Worm (Caenorhabditis elegans) whole organism, L3 larva: ENCODE results near the gene ZK822.1.
A peak's percentile ranks its signal among the peaks of the same experiment; 100 is the strongest.

ENCODE experiments used
- R02D3.7 ChIP-seq: fragments of 150-350 bp; optimal IDR thresholded peaks from 2 replicates; lab custom pipeline; 2014; ENCODE audit warnings: missing biosample characterization, missing genetic modification characterization
- aly-2 ChIP-seq: fragments of 150-350 bp; optimal IDR thresholded peaks from 2 replicates; lab custom pipeline; 2014; ENCODE audit warnings: missing biosample characterization, missing genetic modification characterization
- ama-1 ChIP-seq: fragments of 150-350 bp; optimal IDR thresholded peaks from 2 replicates; lab custom pipeline; 2018
- ceh-28 ChIP-seq: fragments of 150-350 bp; optimal IDR thresholded peaks from 2 replicates; lab custom pipeline; 2014; ENCODE audit warnings: missing biosample characterization, missing genetic modification reagents, missing genetic modification characterization
- ceh-82 ChIP-seq: fragments of 150-350 bp; optimal IDR thresholded peaks from 2 replicates; lab custom pipeline; 2014; ENCODE audit warnings: missing biosample characterization, missing genetic modification characterization
- ceh-9 ChIP-seq: sonication (generic microtip); optimal IDR thresholded peaks from 2 replicates; lab custom pipeline; 2018; ENCODE audit warnings: missing biosample characterization, missing genetic modification characterization
- egl-27 ChIP-seq: sonication (generic microtip); optimal IDR thresholded peaks from 4 replicates; lab custom pipeline; 2017; ENCODE audit warnings: missing biosample characterization, missing genetic modification reagents, missing genetic modification characterization
- egl-5 ChIP-seq: fragments of 150-350 bp; optimal IDR thresholded peaks from 2 replicates; lab custom pipeline; 2017; ENCODE audit warnings: missing biosample characterization, missing genetic modification reagents, missing genetic modification characterization, inconsistent platforms
- elt-2 ChIP-seq: sonication (generic microtip); optimal IDR thresholded peaks from 2 replicates; lab custom pipeline; 2016; ENCODE audit warnings: missing genetic modification reagents, mild to moderate bottlenecking, missing genetic modification characterization, missing compliant biosample characterization
- elt-3 ChIP-seq, 3 experiments: fragments of 150-350 bp in 1 of 3; sonication (generic microtip) in 2 of 3; optimal IDR thresholded peaks; 2 replicates in 2 of 3; 4 replicates in 1 of 3; lab custom pipeline; 2014 to 2017; ENCODE audit warnings: missing biosample characterization in 3 of 3, missing genetic modification characterization in 3 of 3
- eor-1 ChIP-seq, 2 experiments: fragments of 150-350 bp; optimal IDR thresholded peaks; 2 replicates each; lab custom pipeline; 2014 to 2018; ENCODE audit warnings: missing biosample characterization in 2 of 2, missing genetic modification characterization in 2 of 2
- fkh-2 ChIP-seq: fragments of 150-350 bp; optimal IDR thresholded peaks from 2 replicates; lab custom pipeline; 2014; ENCODE audit warnings: missing biosample characterization, missing genetic modification reagents, missing genetic modification characterization
- fos-1 ChIP-seq: fragments of 150-350 bp; optimal IDR thresholded peaks from 2 replicates; lab custom pipeline; 2014; ENCODE audit warnings: missing biosample characterization, missing genetic modification characterization
- hmg-11 ChIP-seq: sonication (generic microtip); optimal IDR thresholded peaks from 2 replicates; lab custom pipeline; 2016; ENCODE audit warnings: missing genetic modification characterization, missing compliant biosample characterization
- jun-1 ChIP-seq: fragments of 150-350 bp; optimal IDR thresholded peaks from 2 replicates; lab custom pipeline; 2014; ENCODE audit warnings: missing biosample characterization, missing genetic modification reagents, missing genetic modification characterization
- lin-15B ChIP-seq: fragments of 150-350 bp; optimal IDR thresholded peaks from 2 replicates; lab custom pipeline; 2014; ENCODE audit warnings: missing biosample characterization, missing genetic modification characterization
- lsy-12 ChIP-seq: sonication (generic microtip); optimal IDR thresholded peaks from 2 replicates; lab custom pipeline; 2016; ENCODE audit warnings: mild to moderate bottlenecking, missing genetic modification characterization, missing compliant biosample characterization
- mdl-1 ChIP-seq: fragments of 150-350 bp; optimal IDR thresholded peaks from 2 replicates; lab custom pipeline; 2014; ENCODE audit warnings: missing biosample characterization, missing genetic modification characterization
- nfya-1 ChIP-seq: sonication (generic microtip); optimal IDR thresholded peaks from 2 replicates; lab custom pipeline; 2017; ENCODE audit warnings: missing genetic modification characterization, mild to moderate bottlenecking, missing compliant biosample characterization, antibody characterized with exemption, moderate library complexity; ENCODE audit not compliant: insufficient read depth
- nhr-11 ChIP-seq: fragments of 150-350 bp; optimal IDR thresholded peaks from 2 replicates; lab custom pipeline; 2014; ENCODE audit warnings: missing biosample characterization, missing genetic modification characterization
- nhr-12 ChIP-seq: fragments of 150-350 bp; optimal IDR thresholded peaks from 2 replicates; lab custom pipeline; 2014; ENCODE audit warnings: missing biosample characterization, missing genetic modification characterization
- nhr-23 ChIP-seq: fragments of 150-350 bp; optimal IDR thresholded peaks from 2 replicates; lab custom pipeline; 2014; ENCODE audit warnings: missing biosample characterization, missing genetic modification reagents, missing genetic modification characterization
- nhr-28 ChIP-seq: fragments of 150-350 bp; optimal IDR thresholded peaks from 2 replicates; lab custom pipeline; 2014; ENCODE audit warnings: missing biosample characterization, missing genetic modification characterization
- nhr-43 ChIP-seq: sonication (generic microtip); optimal IDR thresholded peaks from 2 replicates; lab custom pipeline; 2016; ENCODE audit warnings: mild to moderate bottlenecking, missing genetic modification characterization, missing compliant biosample characterization; ENCODE audit not compliant: poor library complexity, severe bottlenecking
- nhr-67 ChIP-seq: fragments of 150-350 bp; optimal IDR thresholded peaks from 2 replicates; lab custom pipeline; 2014; ENCODE audit warnings: missing biosample characterization, missing genetic modification characterization
- nhr-76 ChIP-seq: fragments of 150-350 bp; sonication (generic microtip); optimal IDR thresholded peaks from 5 replicates; lab custom pipeline; 2014; ENCODE audit warnings: missing biosample characterization, missing genetic modification characterization
- nhr-77 ChIP-seq: fragments of 150-350 bp; optimal IDR thresholded peaks from 2 replicates; lab custom pipeline; 2014; ENCODE audit warnings: missing biosample characterization, missing genetic modification characterization
- pha-4 ChIP-seq: fragments of 150-350 bp; optimal IDR thresholded peaks from 2 replicates; lab custom pipeline; 2014; ENCODE audit warnings: missing biosample characterization, missing genetic modification reagents, missing genetic modification characterization
- pqm-1 ChIP-seq: fragments of 150-350 bp; optimal IDR thresholded peaks from 2 replicates; lab custom pipeline; 2017; ENCODE audit warnings: missing biosample characterization, missing genetic modification characterization, inconsistent platforms
- skn-1 ChIP-seq: fragments of 150-350 bp; optimal IDR thresholded peaks from 2 replicates; lab custom pipeline; 2014; ENCODE audit warnings: missing biosample characterization, missing genetic modification characterization
- snpc-4 ChIP-seq: fragments of 150-350 bp; optimal IDR thresholded peaks from 2 replicates; lab custom pipeline; 2014; ENCODE audit warnings: missing biosample characterization, missing genetic modification characterization
- zag-1 ChIP-seq: fragments of 150-350 bp; optimal IDR thresholded peaks from 2 replicates; lab custom pipeline; 2014; ENCODE audit warnings: missing biosample characterization, missing genetic modification characterization
- ztf-11 ChIP-seq: fragments of 150-350 bp; optimal IDR thresholded peaks from 2 replicates; lab custom pipeline; 2014; ENCODE audit warnings: missing biosample characterization, missing genetic modification characterization

ZK822.1 gene

DNA sequence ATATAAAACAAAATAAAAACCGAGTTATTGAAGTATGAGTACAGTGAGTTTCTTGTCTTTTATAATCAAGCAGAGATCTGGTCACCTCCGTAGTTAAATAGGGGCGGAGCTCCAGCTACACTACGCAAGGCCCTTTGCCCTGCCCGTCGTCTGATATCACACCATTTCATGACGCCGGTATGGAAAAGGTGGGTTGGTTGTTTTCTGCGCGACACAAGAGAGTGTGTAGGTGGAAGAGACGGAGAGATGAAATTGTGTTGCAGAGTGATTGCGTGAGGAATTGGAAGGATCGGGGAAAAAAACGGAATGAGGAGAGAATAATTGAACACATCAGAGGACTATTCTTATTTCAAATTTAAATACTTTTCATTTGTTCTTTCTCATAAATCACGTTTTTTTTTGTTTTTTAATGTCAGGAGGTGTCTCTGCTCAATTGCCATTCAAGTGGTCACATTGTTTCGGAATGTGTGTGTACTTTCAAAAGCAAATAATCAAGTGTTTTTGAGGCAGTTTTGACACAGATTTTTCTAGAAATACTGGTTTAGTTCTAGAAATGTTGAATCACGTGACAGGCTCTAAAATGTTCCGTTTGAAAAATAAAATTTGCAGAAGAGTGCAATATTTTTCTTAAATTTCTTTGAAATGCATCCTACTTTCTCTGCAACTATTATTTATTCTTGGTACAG is 6.0 kb downstream of the ZK822.1 start, which contains the start of gene ZK822.9:
Gene ZK822.9 (plus strand): TSS at position 180 of the 686 bp plus-strand sequence.
- TF ChIP-seq ama-1 (lab: Kevin White, UChicago) (peak; percentile 42), fkh-2 (tag; lab: Kevin White, UChicago) (no peak), pqm-1 (tag; lab: Kevin White, UChicago) (peak; percentile 29), elt-2 (tag; lab: Kevin White, UChicago) (peak; percentile 69), R02D3.7 (tag; lab: Kevin White, UChicago) (no peak), pha-4 (peak; percentile 73), egl-27 (tag; lab: Kevin White, UChicago) (peak; percentile 12), nhr-23 (tag; lab: Kevin White, UChicago) (peak; percentile 7)

DNA sequence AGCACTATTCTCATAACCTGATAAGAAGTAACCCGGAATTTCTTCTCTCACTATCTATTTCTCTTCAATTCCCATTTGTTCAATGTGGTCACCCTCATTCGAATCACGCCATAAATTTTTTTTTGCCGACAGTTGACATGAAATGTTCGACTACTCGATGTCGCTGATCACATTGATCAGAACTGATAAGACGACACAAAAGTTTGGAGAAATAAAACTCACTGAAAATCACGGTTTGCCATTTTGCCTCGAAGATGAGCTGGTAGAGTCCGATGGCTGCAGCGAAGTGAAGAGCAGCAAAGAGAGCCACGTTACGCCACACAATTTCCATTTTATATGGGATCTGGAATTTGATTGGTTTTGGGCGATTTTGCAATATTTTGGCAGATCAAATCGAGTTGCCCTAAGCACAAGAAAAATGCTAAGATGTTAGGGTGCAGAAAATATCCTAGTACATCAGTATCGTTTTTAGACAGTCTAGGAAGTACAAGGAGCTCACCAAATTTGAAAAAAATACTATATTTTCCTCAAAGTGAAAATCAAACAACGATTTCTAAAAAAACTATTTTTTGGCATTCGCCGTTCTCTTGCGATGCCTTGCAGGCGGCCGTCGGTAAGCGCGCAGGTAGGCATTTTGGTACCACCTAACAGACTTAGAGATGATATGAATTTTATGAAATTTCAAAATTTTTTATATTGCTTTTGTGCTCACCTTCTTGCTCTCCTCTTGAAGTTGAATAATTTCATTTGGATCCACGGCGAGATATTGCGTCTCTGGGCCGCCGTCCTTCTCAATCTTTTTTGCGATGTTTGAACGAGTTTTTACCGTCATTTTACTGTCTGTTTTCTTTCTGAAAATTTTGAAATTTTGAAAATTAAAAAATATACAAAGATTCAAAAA is 6.8 kb downstream of the ZK822.1 start, which contains the start of gene fat-6:
Gene fat-6 (minus strand): TSS at position 851 of the 901 bp plus-strand sequence.
- TF ChIP-seq jun-1: peak; percentile 62
- peak; percentile 17 for TF ChIP-seq nfya-1
- peak; percentile 20 for TF ChIP-seq nhr-43 (tag; lab: Kevin White, UChicago)
- TF ChIP-seq nhr-23 (tag; lab: Kevin White, UChicago): peak; percentile 37
- no peak for TF ChIP-seq fkh-2 (tag; lab: Kevin White, UChicago)
- TF ChIP-seq ztf-11 (tag; lab: Kevin White, UChicago): no peak
- peak; percentile 38 for TF ChIP-seq ama-1 (lab: Kevin White, UChicago)
- TF ChIP-seq elt-2 (tag; lab: Kevin White, UChicago): peak; percentile 75
- TF ChIP-seq pqm-1 (tag; lab: Kevin White, UChicago): peak; percentile 54

DNA sequence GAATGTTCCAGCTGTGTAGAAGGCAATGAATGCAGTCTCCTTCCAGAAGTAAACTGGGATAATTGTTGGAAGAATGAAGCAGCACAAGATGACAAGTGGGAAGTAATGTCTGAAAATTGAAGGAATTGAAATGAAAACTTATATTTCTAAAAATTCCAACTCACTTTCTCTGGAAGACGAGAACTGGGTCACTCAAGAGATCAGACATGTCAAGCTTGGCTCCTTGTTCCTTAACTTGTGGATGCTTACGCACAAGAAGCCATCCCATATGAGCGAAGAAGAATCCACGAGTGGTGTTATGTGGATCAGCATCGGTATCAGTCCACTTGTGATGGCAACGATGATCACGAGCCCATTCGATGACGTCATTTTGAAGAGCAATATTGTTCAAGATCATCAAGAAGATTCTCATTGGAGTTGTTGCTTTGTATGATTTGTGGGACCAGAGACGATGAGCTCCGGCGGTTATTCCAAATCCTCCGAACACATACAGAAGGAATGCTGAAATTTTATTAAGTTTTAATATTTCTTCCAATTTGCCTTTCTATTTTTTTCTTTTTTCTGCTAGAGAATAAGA is 7.6 kb downstream of the ZK822.1 start:
- TF ChIP-seq eor-1 (tag; optimal IDR thresholded peaks at IDR 0.05; lab: Kevin White, UChicago) (no peak), nhr-76 (no peak), skn-1 (tag; lab: Kevin White, UChicago) (no peak), ama-1 (lab: Kevin White, UChicago) (peak; percentile 31), lin-15B (no peak), R02D3.7 (tag; lab: Kevin White, UChicago) (no peak), ceh-28 (tag; lab: Kevin White, UChicago) (no peak), jun-1 (no peak), ztf-11 (tag; lab: Kevin White, UChicago) (no peak)

DNA sequence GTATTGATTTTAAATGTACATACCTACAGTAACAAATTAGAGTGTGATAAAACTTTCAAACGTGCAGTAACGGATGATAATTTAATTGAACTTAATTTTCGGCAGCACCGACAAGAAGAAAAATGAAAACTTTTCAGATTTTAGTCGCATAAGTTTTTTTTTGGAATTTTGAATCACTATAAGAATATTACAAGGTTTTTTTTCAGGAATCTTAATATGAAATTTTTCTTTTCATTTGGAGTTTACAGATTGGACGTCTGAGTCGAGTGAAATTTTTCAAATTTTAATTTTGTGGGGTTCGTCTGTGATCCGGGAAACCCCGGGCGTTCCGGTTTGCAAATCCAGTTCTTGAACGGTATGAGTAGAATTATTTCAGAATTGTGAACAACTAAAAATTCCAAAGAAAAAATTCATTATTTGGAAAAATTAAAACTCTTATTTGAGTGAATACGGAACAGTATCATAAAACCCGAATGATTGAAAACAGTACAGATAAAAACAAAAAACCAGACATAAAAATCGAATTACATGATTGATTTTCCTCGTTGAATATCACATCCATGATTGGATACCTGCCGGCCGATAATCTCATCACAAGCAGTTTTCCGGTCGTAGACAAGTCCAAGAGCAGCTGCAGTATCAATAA is 8.5 kb downstream of the ZK822.1 start:
- TF ChIP-seq ceh-9 (no peak), egl-27 (tag; lab: Kevin White, UChicago) (no peak), hmg-11 (tag; lab: Kevin White, UChicago) (no peak), lsy-12 (tag; lab: Kevin White, UChicago) (no peak), ceh-82 (tag; lab: Kevin White, UChicago) (no peak), egl-5 (tag; lab: Kevin White, UChicago) (no peak), nhr-67 (tag; lab: Kevin White, UChicago) (no peak), elt-2 (tag; lab: Kevin White, UChicago) (peak; percentile 44), nhr-28 (tag; lab: Kevin White, UChicago) (no peak), jun-1 (no peak), fkh-2 (tag; lab: Kevin White, UChicago) (no peak), nhr-11 (tag; lab: Kevin White, UChicago) (no peak), aly-2 (peak; percentile 39), nhr-12 (tag; lab: Kevin White, UChicago) (no peak), pqm-1 (tag; lab: Kevin White, UChicago) (peak; percentile 25), ama-1 (lab: Kevin White, UChicago) (no peak), eor-1 (tag; optimal IDR thresholded peaks at IDR 0.05; lab: Kevin White, UChicago) (no peak), mdl-1 (tag; lab: Kevin White, UChicago) (no peak), ztf-11 (tag; lab: Kevin White, UChicago) (no peak), nhr-43 (tag; lab: Kevin White, UChicago) (no peak), nhr-77 (no peak), snpc-4 (no peak), nhr-23 (tag; lab: Kevin White, UChicago) (no peak), zag-1 (no peak), elt-3 (tag; optimal IDR thresholded peaks at IDR 0.05; lab: Kevin White, UChicago) (no peak), fos-1 (tag; lab: Kevin White, UChicago) (no peak)
